Worm (Caenorhabditis elegans): ENCODE measurements around the gene hpo-40.

Gene hpo-40

DNA sequence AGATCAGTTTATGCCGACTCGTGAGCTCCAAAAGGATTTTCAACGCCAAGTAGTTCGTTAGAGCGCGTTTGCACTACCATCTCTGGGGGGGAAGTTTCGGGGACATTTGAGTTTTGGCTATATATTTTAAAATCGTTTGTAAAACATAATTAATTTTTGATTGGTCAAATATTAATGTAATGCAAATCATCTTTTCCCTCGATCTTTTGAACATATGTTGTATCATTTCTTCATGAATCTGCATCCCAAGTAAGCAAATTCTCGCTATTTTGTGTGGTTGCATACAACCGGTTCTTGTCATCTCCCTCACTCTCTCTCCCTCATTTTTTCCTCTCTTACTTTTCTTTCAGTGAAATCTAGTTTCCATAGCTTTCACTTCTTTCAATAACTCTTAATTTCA is 34.6 kb upstream of the hpo-40 start (continued):
- TF ChIP-seq hlh-30 (tag; optimal IDR thresholded peaks at IDR 0.05; ENCODE audit: insufficient read depth) (peak; percentile 64), T20F7.1 (GFP tag; optimal IDR thresholded peaks at IDR 0.05) (peak; percentile 51), pha-4 (GFP tag; IDR thresholded peaks at IDR 0.05) (no peak), pha-4 (tag; optimal IDR thresholded peaks at IDR 0.05) (no peak), madf-5 (GFP tag; IDR thresholded peaks at IDR 0.05) (no peak), sdz-12 (GFP tag; optimal IDR thresholded peaks at IDR 0.05) (no peak), saeg-2 (GFP tag; IDR thresholded peaks at IDR 0.05) (no peak), daf-19 (GFP tag; conservative IDR thresholded peaks at IDR 0.05) (no peak), F44E2.7 (GFP tag; IDR thresholded peaks at IDR 0.05) (no peak), F10B5.3 (tag; optimal IDR thresholded peaks at IDR 0.05) (no peak), hmg-1.1 (GFP tag; IDR thresholded peaks at IDR 0.05) (no peak; the same call in 1 of the 2 replicates), tag-97 (GFP tag; IDR thresholded peaks at IDR 0.05) (no peak), egl-27 (tag; optimal IDR thresholded peaks at IDR 0.05) (no peak), mxl-3 (GFP tag; optimal IDR thresholded peaks at IDR 0.05) (peak; percentile 24), mep-1 (tag; optimal IDR thresholded peaks at IDR 0.05) (peak; percentile 63), nhr-42 (GFP tag; IDR thresholded peaks at IDR 0.05) (no peak), dmd-6 (GFP tag; IDR thresholded peaks at IDR 0.05) (peak; percentile 16; the same call in 1 of the 2 replicates), aly-2 (tag; optimal IDR thresholded peaks at IDR 0.05) (no peak), daf-12 (tag; optimal IDR thresholded peaks at IDR 0.05) (no peak), egl-43 (GFP tag; IDR thresholded peaks at IDR 0.05) (0 out of 2 replicates have a peak, but pooled peaks have one; percentile 25), aha-1 (tag) (no peak), snpc-4 (tag; optimal IDR thresholded peaks at IDR 0.05) (no peak), ZK546.5 (tag; optimal IDR thresholded peaks at IDR 0.05) (no peak), lir-3 (tag; optimal IDR thresholded peaks at IDR 0.05) (no peak), nhr-77 (tag; optimal IDR thresholded peaks at IDR 0.05) (no peak), dve-1 (tag; optimal IDR thresholded peaks at IDR 0.05; ENCODE audit: insufficient read depth) (peak; percentile 60), lin-29 (GFP tag; IDR thresholded peaks at IDR 0.05) (no peak), nhr-11 (tag; optimal IDR thresholded peaks at IDR 0.05) (peak; percentile 33), F26F4.8 (GFP tag; conservative IDR thresholded peaks at IDR 0.05) (no peak), lsy-2 (tag; optimal IDR thresholded peaks at IDR 0.05) (peak in 1 of 2 experiments; percentile 64), ces-1 (GFP tag; optimal IDR thresholded peaks at IDR 0.05) (no peak), mes-2 (tag; optimal IDR thresholded peaks at IDR 0.05; ENCODE audit: poor library complexity, severe bottlenecking) (peak; percentile 38), R02D3.7 (tag; optimal IDR thresholded peaks at IDR 0.05) (no peak), ceh-82 (tag; optimal IDR thresholded peaks at IDR 0.05) (no peak), nhr-10 (tag; optimal IDR thresholded peaks at IDR 0.05) (no peak), F37D6.2 (tag; optimal IDR thresholded peaks at IDR 0.05) (no peak), F49E8.2 (tag; optimal IDR thresholded peaks at IDR 0.05; ENCODE audit: borderline replicate concordance) (no peak), nhr-6 (tag; optimal IDR thresholded peaks at IDR 0.05) (no peak), lin-38 (GFP tag; IDR thresholded peaks at IDR 0.05) (peak; percentile 93), Y75B8A.6 (GFP tag; IDR thresholded peaks at IDR 0.05) (no peak), zag-1 (tag; optimal IDR thresholded peaks at IDR 0.05) (peak; percentile 32), ceh-28 (tag; optimal IDR thresholded peaks at IDR 0.05) (no peak), ZK337.2 (GFP tag; IDR thresholded peaks at IDR 0.05) (no peak), daf-16 (GFP tag; optimal IDR thresholded peaks at IDR 0.05) (no peak), daf-16 (tag; optimal IDR thresholded peaks at IDR 0.05) (peak; percentile 12), ceh-44 (GFP tag; IDR thresholded peaks at IDR 0.05) (no peak), ceh-62 (tag; optimal IDR thresholded peaks at IDR 0.05) (no peak), set-16 (GFP tag; IDR thresholded peaks at IDR 0.05) (no peak), php-3 (GFP tag; IDR thresholded peaks at IDR 0.05) (no peak), T26A8.4 (GFP tag; IDR thresholded peaks at IDR 0.05) (no peak), zfp-3 (GFP tag; conservative IDR thresholded peaks at IDR 0.05) (no peak), lin-1 (GFP tag; IDR thresholded peaks at IDR 0.05) (no peak)

Measured in whole organism, L4 larva.